Fruit fly (Drosophila melanogaster): ENCODE data around the gene Saf-B.

Saf-B gene

DNA sequence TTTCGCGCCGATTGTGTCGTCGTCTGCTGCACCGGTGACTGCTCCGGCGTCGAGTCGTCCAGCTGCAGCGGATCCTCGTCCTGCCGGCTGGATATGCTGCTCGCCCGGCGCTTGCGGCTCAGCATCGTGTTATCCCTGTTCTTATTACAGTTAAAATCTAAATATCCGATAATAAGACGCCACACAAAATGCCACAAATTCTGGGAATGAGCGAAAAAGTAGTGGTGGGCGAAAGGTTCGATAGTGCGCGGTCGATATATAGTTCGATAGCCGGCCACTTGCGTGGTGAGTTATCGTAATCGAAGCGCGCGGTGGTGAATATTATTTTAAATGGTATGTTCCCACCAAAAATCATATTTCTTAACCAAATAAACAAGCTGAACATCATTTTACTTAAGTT, 12.2 kb upstream of the Saf-B start, which contains the start of gene polybromo:
polybromo (minus strand) TSS at position 212 of the 400 bp plus-strand sequence.
- no peak for TF ChIP-seq noc (tag; optimal IDR thresholded peaks at IDR 0.05)

DNA sequence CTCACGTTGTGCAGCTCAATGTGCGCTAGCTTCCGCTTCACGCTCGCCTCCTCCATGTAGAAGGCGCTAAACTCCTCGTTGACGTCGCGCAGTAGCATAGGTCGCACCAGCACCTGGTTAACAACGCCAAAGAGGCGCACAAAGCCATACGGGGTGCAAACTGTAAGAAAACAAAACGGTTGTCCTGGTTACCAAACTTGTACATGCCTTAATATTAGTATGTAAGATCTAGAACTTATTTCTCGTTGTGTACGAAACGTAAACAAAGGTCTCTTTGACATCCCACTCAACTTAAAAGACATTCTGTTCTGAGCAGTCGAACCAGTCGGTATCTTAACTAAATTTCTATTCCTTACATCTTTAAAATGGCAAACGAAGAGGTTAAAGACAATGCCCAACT, 9.9 kb upstream of the Saf-B start, which contains the start of gene CG6980:
CG6980 (plus strand) TSS at position 301 of the 400 bp plus-strand sequence.
- TF ChIP-seq noc (tag; optimal IDR thresholded peaks at IDR 0.05), result no peak

- TF ChIP-seq noc (tag; optimal IDR thresholded peaks at IDR 0.05), result peak; percentile 70
These were observed 7.5 kb upstream of the Saf-B start for dm6 chr3R:24809576-24810279.

dm6 chr3R:24810844-24811625, 6.2 kb upstream of the Saf-B start:
- TF ChIP-seq noc (tag; optimal IDR thresholded peaks at IDR 0.05), result peak; percentile 96

DNA sequence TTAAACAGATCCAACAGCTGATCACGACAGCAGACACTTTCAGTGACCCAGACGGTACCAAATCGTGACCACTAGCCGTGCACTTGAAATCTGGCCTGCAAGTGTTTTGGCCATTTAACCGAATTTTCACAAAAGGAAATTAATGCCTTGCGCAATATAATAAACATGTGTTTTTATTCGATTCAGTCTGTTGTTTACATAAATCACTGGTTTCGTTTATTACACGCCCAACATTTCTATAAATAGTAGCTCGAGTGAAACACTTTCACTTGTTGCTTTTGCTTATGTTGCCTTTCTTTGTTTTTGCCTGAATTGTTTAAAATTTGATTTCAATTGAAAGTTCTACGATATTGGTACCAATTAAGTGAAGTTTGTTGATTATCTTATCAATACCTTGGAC, 4.9 kb upstream of the Saf-B start:
- TF ChIP-seq noc (tag; optimal IDR thresholded peaks at IDR 0.05), result no peak

DNA sequence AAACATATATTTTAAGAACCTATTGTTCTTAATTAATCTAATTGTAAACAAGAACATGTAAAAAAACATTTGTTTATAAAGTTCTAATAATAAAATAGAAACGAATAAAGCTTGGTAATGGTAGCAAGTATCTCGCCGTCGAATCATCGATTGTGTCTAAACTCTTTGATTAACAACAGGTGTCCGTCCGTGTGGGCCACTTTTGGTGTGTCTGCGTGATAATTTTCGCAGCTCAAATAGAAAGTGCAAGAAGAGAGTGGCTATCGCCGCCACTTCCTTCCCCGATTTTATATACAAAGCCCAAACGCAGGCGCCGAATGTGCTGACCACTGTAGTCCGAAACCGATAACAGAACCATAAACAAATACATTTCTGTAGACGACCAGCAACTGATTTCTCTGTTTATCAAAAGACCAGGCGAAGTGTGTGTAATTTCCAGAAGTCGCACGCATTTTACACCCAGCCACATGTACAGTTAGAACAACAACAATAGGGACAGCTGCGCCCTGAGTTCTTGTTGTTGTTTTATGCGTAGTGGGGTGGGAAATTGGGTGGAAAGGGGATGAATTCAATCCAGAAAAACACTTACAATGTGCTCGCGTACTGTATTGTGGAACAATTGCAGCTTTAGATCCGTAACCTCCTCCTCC, 4.2 kb upstream of the Saf-B start:
- TF ChIP-seq noc (tag; optimal IDR thresholded peaks at IDR 0.05), result no peak

DNA sequence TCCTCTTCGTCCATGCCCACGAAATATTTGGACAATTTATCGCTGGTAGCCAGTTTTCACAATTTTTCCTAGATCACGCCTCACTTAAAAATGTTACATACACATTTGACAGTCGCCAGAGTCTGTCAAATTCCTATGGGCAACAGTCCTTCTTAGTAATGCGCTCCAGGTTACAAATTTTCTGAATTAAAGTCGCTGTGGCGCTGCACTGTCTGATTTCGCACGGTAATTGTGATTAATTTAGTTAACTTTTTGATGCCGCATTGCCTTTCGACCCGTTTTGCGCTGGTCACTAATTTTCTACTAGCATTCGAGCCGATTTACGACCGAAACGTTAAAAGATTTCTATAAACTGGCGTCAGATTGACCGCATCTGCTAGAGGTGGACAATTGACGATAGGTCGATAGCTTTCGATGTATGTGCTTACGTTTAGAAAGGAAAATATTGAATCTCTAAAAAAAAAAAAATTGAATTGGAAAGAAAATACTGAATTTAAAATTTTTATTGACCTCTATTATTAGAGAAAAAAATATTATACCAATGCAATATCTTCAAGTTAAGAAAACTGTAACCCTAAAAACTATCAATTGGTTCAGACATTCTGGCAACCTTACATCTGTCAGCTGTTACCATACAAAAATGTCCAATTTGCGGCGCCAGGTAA, 3.5 kb upstream of the Saf-B start, which contains the start of the genes lili and CG34150:
lili (minus strand) TSS at position 376 of the 665 bp plus-strand sequence.
CG34150 (plus strand) TSS at position 626 of the 665 bp plus-strand sequence.
- TF ChIP-seq noc (tag; optimal IDR thresholded peaks at IDR 0.05), result peak; percentile 57

DNA sequence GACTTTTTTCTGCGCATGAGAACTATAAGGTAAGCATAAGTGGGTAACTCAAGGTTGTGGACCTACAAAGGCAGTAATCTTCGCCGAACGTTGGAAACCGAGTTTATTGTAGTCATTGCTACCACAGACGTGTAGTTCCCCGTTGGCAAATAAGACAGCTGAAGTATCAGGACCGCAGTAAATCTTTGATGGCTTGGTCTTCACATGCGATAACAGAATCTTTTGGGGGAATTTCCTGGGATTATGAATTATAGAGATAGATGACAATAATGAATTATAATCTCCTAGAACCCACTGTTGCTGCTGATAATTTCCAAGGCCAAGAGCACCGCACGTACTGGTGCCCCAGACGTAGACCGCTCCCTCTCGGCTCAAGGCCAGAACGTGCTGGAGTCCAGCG, 5.8 kb downstream of the Saf-B start:
- TF ChIP-seq noc (tag; optimal IDR thresholded peaks at IDR 0.05), result no peak

DNA sequence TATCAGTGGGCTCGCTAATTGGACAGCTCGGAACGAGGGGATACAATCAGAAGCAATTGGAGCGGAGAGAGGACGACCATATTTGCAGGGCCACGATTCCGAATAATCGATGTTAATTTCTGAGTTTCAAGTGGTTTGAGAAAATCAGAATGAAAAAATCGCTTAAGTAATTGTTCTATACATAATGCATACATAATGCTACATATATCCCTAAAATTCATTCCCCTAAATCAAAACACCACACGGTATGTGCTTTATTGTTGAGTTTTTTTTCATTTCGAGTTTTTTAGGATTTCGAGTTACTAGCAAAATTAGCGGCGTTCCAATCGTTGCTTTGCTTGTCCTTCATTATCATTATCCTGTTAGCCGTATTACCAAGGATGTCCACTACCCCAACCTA, 8.3 kb downstream of the Saf-B start, which contains the start of gene niki:
niki (minus strand) TSS at position 101 of the 400 bp plus-strand sequence.
- no peak for TF ChIP-seq noc (tag; optimal IDR thresholded peaks at IDR 0.05)

DNA sequence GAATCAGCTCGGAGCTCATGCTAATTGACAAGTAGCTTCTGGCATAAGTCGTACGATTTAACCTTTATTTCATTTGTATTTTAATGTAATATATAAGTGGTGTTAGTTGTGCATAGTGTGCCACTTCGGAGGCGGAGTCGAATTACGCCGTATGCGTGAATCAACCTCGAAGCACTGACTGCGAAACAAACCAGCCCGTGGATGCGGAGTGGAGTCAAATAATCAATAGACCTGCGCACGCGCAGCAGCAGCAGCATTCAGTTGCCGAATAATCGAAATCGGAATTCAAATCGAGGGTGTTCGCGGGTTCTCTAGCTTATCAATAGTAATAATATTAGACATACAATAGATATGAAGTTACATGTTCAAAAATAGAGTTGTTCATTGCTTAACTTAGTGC, 11.0 kb downstream of the Saf-B start, which contains the start of gene RabX4:
RabX4 (minus strand) TSS at position 176 of the 400 bp plus-strand sequence.
- TF ChIP-seq noc (tag; optimal IDR thresholded peaks at IDR 0.05), result no peak

DNA sequence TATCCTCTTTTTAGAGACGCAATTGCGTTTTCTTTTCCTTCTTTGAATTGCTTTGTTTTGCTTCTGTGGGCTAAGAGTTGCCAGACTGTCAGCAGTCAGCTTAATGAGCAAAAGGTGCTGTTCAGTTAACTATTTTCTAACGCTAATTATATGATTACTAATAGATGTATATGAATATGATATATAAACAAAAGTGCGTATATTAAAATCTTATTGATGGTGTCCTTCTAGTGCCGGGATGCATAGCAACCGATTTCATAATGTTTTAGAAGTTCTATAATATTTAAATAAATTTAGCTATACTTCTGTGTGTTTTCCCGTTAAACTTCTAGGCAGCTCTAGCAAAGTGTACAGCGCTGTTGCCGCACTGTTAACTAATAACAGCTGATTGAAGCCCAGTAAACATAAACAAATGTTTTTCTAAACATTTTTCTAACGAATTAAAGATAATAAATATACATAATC, 12.7 kb downstream of the Saf-B start, which contains the start of the genes Kaz and CG43273:
Kaz (minus strand) TSS at position 73 of the 465 bp plus-strand sequence.
CG43273 (plus strand) TSS at position 415 of the 465 bp plus-strand sequence.
- TF ChIP-seq noc (tag; optimal IDR thresholded peaks at IDR 0.05), result no peak

- TF ChIP-seq noc (tag; optimal IDR thresholded peaks at IDR 0.05), result no peak
These were observed 16.4 kb downstream of the Saf-B start, which contains the start of gene sosie for dm6 chr3R:24833652-24834051. sosie (plus strand) TSS chr3R:24833952.

- no peak for TF ChIP-seq noc (tag; optimal IDR thresholded peaks at IDR 0.05)
These were observed 23.8 kb downstream of the Saf-B start, which contains the start of gene CG33658 for dm6 chr3R:24841063-24841462. CG33658 (minus strand) TSS chr3R:24841163.

DNA sequence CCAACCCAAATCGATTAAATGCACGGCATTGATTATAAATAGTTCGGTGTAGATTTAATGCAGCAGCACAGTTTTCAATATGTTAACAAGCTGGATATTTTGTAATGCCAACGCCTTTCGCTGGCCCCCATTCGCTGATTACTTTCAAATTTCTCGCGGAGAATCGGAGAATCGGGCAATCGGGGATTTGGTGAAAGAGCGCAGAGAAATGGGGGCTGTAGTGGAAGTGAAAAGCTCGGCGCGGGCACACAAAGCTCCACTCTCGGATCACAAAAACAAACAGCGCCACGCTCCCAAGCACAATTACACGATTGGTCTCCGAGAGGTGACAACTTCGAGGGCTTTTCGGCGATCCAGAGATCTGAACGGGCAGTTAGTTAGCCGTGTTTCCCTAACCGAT, 24.4 kb downstream of the Saf-B start, which contains the start of gene Esp:
Esp (plus strand) TSS at position 301 of the 400 bp plus-strand sequence.
- no peak for TF ChIP-seq noc (tag; optimal IDR thresholded peaks at IDR 0.05)

DNA sequence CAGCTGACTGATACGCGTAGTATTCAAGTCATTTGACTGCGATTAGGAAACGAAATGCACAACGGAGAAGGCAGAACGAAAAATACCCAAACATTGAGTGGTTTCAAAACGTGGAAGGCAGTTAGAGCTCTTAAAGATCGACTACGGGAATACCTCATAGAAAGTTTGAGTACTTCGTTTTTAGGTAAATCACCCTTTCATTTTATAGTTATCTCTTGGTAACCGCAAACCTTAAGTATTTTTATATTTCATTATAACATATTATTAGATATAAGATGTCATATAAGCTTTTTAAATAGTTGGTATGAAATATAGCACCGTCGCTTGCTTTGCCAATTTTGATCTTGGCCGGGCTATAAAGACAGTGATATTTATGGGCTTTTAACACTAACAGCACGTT, 27.9 kb downstream of the Saf-B start:
- TF ChIP-seq noc (tag; optimal IDR thresholded peaks at IDR 0.05), result peak; percentile 56
